Fruit fly (Drosophila melanogaster) S2 (cell line): ENCODE data around the gene CG12991.

ENCODE experiments used
- CG8478 ChIP-seq: fragments of >200 bp; optimal IDR thresholded peaks from 2 replicates; lab custom pipeline; 2018
- CTCF ChIP-seq, 2 experiments: fragments of >200 bp; optimal IDR thresholded peaks; 2 replicates each; lab custom pipeline; 2018

- TF ChIP-seq CG8478 (lab: Kevin White, UChicago) (no peak), CTCF (optimal IDR thresholded peaks at IDR 0.05; lab: Kevin White, UChicago) (no peak)
Measured at dm6 chrX:17550307-17550706, 29.4 kb upstream of the CG12991 start.
